Fruit fly (Drosophila melanogaster) whole organism, embryonic: ENCODE measurements around the gene CG43346.

Experiments used
- Atf6 ChIP-seq: fragments of 200-800 bp; sonication (Bioruptor generic); IDR thresholded peaks from 2 replicates; pipeline ENCODE4 v1.3.6; 2022; ENCODE audit warnings: missing biosample characterization, missing genetic modification characterization
- Awh ChIP-seq: fragments of 200-800 bp; sonication (Bioruptor generic); IDR thresholded peaks from 2 replicates; pipeline ENCODE4, ENCODE4 v1.3.6; 2022; ENCODE audit warnings: missing biosample characterization, missing genetic modification characterization
- Bgb ChIP-seq: fragments of 200-800 bp; sonication (Bioruptor generic); IDR thresholded peaks from 2 replicates; pipeline ENCODE4 v1.3.6; 2022; ENCODE audit warnings: missing biosample characterization, missing genetic modification characterization; ENCODE audit not compliant: partially characterized antibody
- CG10209 ChIP-seq: fragments of 200-800 bp; sonication (Bioruptor generic); optimal IDR thresholded peaks from 3 replicates; lab custom pipeline; 2017; ENCODE audit warnings: missing biosample characterization, mild to moderate bottlenecking, missing genetic modification characterization, missing genetic modification reagents
- CG1024 ChIP-seq: fragments of 200-800 bp; sonication (Bioruptor generic); IDR thresholded peaks from 2 replicates; pipeline ENCODE4 v1.3.6; 2022; ENCODE audit warnings: missing biosample characterization, missing genetic modification characterization
- CG10366 ChIP-seq: fragments of 200-800 bp; sonication (Bioruptor generic); IDR thresholded peaks from 2 replicates; pipeline ENCODE4 v1.3.6; 2022; ENCODE audit warnings: missing biosample characterization, missing genetic modification characterization
- CG11247 ChIP-seq: fragments of 200-800 bp; sonication (Bioruptor generic); IDR thresholded peaks from 2 replicates; pipeline ENCODE4 v1.3.6; 2022; ENCODE audit warnings: missing biosample characterization, missing genetic modification characterization
- CG12071 ChIP-seq: fragments of 200-800 bp; sonication (Bioruptor generic); optimal IDR thresholded peaks from 3 replicates; lab custom pipeline; 2018; ENCODE audit warnings: missing biosample characterization, mild to moderate bottlenecking, missing genetic modification characterization
- CG12236 ChIP-seq: fragments of 200-800 bp; sonication (Bioruptor generic); optimal IDR thresholded peaks from 2 replicates; lab custom pipeline; 2016; ENCODE audit warnings: missing biosample characterization, missing genetic modification characterization
- CG13296 ChIP-seq: fragments of 200-800 bp; sonication (Bioruptor generic); optimal IDR thresholded peaks from 3 replicates; lab custom pipeline; 2018; ENCODE audit warnings: missing biosample characterization, mild to moderate bottlenecking, missing genetic modification characterization
- CG15601 ChIP-seq: fragments of 200-800 bp; sonication (Bioruptor generic); optimal IDR thresholded peaks from 3 replicates; lab custom pipeline; 2019; ENCODE audit warnings: missing biosample characterization, mild to moderate bottlenecking, missing genetic modification characterization, moderate library complexity
- CG1647 ChIP-seq: fragments of 200-800 bp; sonication (Bioruptor generic); optimal IDR thresholded peaks from 3 replicates; lab custom pipeline; 2016; ENCODE audit warnings: missing biosample characterization, missing genetic modification characterization
- CG17328 ChIP-seq: fragments of 200-800 bp; sonication (Bioruptor generic); IDR thresholded peaks from 2 replicates; pipeline ENCODE4 v1.3.6; 2022; ENCODE audit warnings: missing biosample characterization, missing genetic modification characterization
- CG2889 ChIP-seq: fragments of 200-800 bp; sonication (Bioruptor generic); IDR thresholded peaks from 3 replicates; pipeline ENCODE4 v1.3.6; 2022; ENCODE audit warnings: missing biosample characterization, missing genetic modification characterization
- CG30020 ChIP-seq: fragments of 200-800 bp; optimal IDR thresholded peaks from 2 replicates; lab custom pipeline; 2019; ENCODE audit warnings: missing biosample characterization, mild to moderate bottlenecking, missing genetic modification characterization, moderate library complexity
- CG32532 ChIP-seq: fragments of 200-800 bp; sonication (Bioruptor generic); IDR thresholded peaks from 2 replicates; pipeline ENCODE4 v1.3.6; 2022; ENCODE audit warnings: missing biosample characterization, missing genetic modification characterization
- CG33213 ChIP-seq: fragments of 200-800 bp; sonication (Bioruptor generic); optimal IDR thresholded peaks from 3 replicates; lab custom pipeline; 2016; ENCODE audit warnings: missing biosample characterization, missing genetic modification characterization
- CG4282 ChIP-seq: fragments of 200-800 bp; sonication (Bioruptor generic); optimal IDR thresholded peaks from 2 replicates; lab custom pipeline; 2016; ENCODE audit warnings: missing biosample characterization, missing genetic modification characterization
- CG5245 ChIP-seq: fragments of 200-800 bp; sonication (Bioruptor generic); optimal IDR thresholded peaks from 3 replicates; lab custom pipeline; 2016; ENCODE audit warnings: missing biosample characterization, missing genetic modification characterization
- CG7786 ChIP-seq: fragments of 200-800 bp; sonication (Bioruptor generic); optimal IDR thresholded peaks from 2 replicates; lab custom pipeline; 2016; ENCODE audit warnings: missing biosample characterization, missing genetic modification characterization
- CG9437 ChIP-seq: fragments of 200-800 bp; sonication (Bioruptor generic); optimal IDR thresholded peaks from 2 replicates; lab custom pipeline; 2018; ENCODE audit warnings: missing biosample characterization, mild to moderate bottlenecking, missing genetic modification characterization
- CG9817 ChIP-seq: fragments of 200-800 bp; sonication (Bioruptor generic); optimal IDR thresholded peaks from 2 replicates; lab custom pipeline; 2018; ENCODE audit warnings: missing biosample characterization, mild to moderate bottlenecking, missing genetic modification characterization, moderate library complexity
- CHES-1-like ChIP-seq: fragments of 200-800 bp; sonication (Bioruptor generic); optimal IDR thresholded peaks from 2 replicates; lab custom pipeline; 2016; ENCODE audit warnings: missing biosample characterization, missing genetic modification characterization
- Camta ChIP-seq: fragments of 200-800 bp; sonication (Bioruptor generic); optimal IDR thresholded peaks from 2 replicates; lab custom pipeline; 2016; ENCODE audit warnings: missing biosample characterization, missing genetic modification characterization
- ERR ChIP-seq: fragments of 200-800 bp; sonication (Bioruptor generic); optimal IDR thresholded peaks from 2 replicates; lab custom pipeline; 2016; ENCODE audit warnings: missing biosample characterization, missing genetic modification characterization
- Elba2 ChIP-seq: fragments of 200-800 bp; sonication (Bioruptor generic); optimal IDR thresholded peaks from 3 replicates; lab custom pipeline; 2016; ENCODE audit warnings: missing biosample characterization, missing genetic modification characterization
- Fer3 ChIP-seq: fragments of 200-800 bp; sonication (Bioruptor generic); optimal IDR thresholded peaks from 2 replicates; lab custom pipeline; 2018; ENCODE audit warnings: missing biosample characterization, mild to moderate bottlenecking, missing genetic modification characterization, moderate library complexity
- HHEX ChIP-seq: fragments of 200-800 bp; sonication (Bioruptor generic); optimal IDR thresholded peaks from 3 replicates; lab custom pipeline; 2017; ENCODE audit warnings: missing biosample characterization, mild to moderate bottlenecking, missing genetic modification characterization, missing genetic modification reagents
- HLH54F ChIP-seq: fragments of 200-800 bp; sonication (Bioruptor generic); optimal IDR thresholded peaks from 3 replicates; lab custom pipeline; 2016; ENCODE audit warnings: missing biosample characterization, missing genetic modification characterization
- Hr51 ChIP-seq, 2 experiments: fragments of 200-800 bp; sonication (Bioruptor generic); optimal IDR thresholded peaks; 2 replicates in 1 of 2; 3 replicates in 1 of 2; lab custom pipeline; 2016 to 2018; ENCODE audit warnings: missing biosample characterization in 2 of 2, missing genetic modification characterization in 2 of 2, mild to moderate bottlenecking in 1 of 2, moderate library complexity in 1 of 2
- Mad ChIP-seq: fragments of 200-800 bp; sonication (Bioruptor generic); optimal IDR thresholded peaks from 2 replicates; lab custom pipeline; 2016; ENCODE audit warnings: missing biosample characterization, missing genetic modification characterization
- NC2α ChIP-seq: fragments of 200-800 bp; sonication (Bioruptor generic); optimal IDR thresholded peaks from 2 replicates; lab custom pipeline; 2016; ENCODE audit warnings: missing biosample characterization, missing genetic modification characterization
- Rx ChIP-seq: fragments of 200-800 bp; sonication (Bioruptor generic); IDR thresholded peaks from 2 replicates; pipeline ENCODE4 v1.3.6; 2022; ENCODE audit warnings: missing biosample characterization, missing genetic modification characterization
- ac ChIP-seq: fragments of 200-800 bp; sonication (Bioruptor generic); optimal IDR thresholded peaks from 3 replicates; lab custom pipeline; 2017; ENCODE audit warnings: missing biosample characterization, mild to moderate bottlenecking, missing genetic modification characterization
- ato ChIP-seq: fragments of 200-800 bp; sonication (Bioruptor generic); IDR thresholded peaks from 2 replicates; pipeline ENCODE4 v1.3.6; 2022; ENCODE audit warnings: missing biosample characterization, missing genetic modification characterization; ENCODE audit not compliant: partially characterized antibody
- btn ChIP-seq: fragments of 200-800 bp; sonication (Bioruptor generic); optimal IDR thresholded peaks from 2 replicates; lab custom pipeline; 2016; ENCODE audit warnings: missing biosample characterization, missing genetic modification characterization
- chif ChIP-seq, 2 experiments: fragments of 200-800 bp; sonication (Bioruptor generic); optimal IDR thresholded peaks; 3 replicates each; lab custom pipeline; 2016; ENCODE audit warnings: missing biosample characterization in 2 of 2, missing genetic modification characterization in 2 of 2
- hbn ChIP-seq: fragments of 200-800 bp; sonication (Bioruptor generic); IDR thresholded peaks from 2 replicates; pipeline ENCODE4 v1.3.6; 2022; ENCODE audit warnings: missing biosample characterization, missing genetic modification characterization; ENCODE audit not compliant: partially characterized antibody
- hkb ChIP-seq, 2 experiments: fragments of 200-800 bp in 1 of 2; fragments of >200 bp in 1 of 2; sonication (Bioruptor generic) in 1 of 2; IDR thresholded peaks in 1 of 2; optimal IDR thresholded peaks in 1 of 2; 2 replicates each; pipeline versions ENCODE4 v1.3.6 to Lab custom; 2017 to 2022; ENCODE audit warnings: missing biosample characterization in 1 of 2, missing genetic modification characterization in 1 of 2
- lab ChIP-seq: fragments of 200-800 bp; sonication (Bioruptor generic); optimal IDR thresholded peaks from 3 replicates; lab custom pipeline; 2017; ENCODE audit warnings: missing biosample characterization, missing genetic modification characterization, mild to moderate bottlenecking, moderate library complexity, missing genetic modification reagents
- lbe ChIP-seq: fragments of 200-800 bp; sonication (Bioruptor generic); optimal IDR thresholded peaks from 2 replicates; lab custom pipeline; 2016; ENCODE audit warnings: missing biosample characterization, mild to moderate bottlenecking, missing genetic modification characterization
- mam ChIP-seq: fragments of 200-800 bp; sonication (Bioruptor generic); optimal IDR thresholded peaks from 3 replicates; lab custom pipeline; 2016; ENCODE audit warnings: missing biosample characterization, missing genetic modification characterization
- pfk ChIP-seq: fragments of 200-800 bp; sonication (Bioruptor generic); optimal IDR thresholded peaks from 2 replicates; lab custom pipeline; 2018; ENCODE audit warnings: missing biosample characterization, mild to moderate bottlenecking, missing genetic modification characterization, moderate library complexity
- ro ChIP-seq: fragments of 200-800 bp; sonication (Bioruptor generic); IDR thresholded peaks from 2 replicates; pipeline ENCODE4 v1.3.6; 2022; ENCODE audit warnings: missing biosample characterization, missing genetic modification characterization
- sc ChIP-seq, 3 experiments: fragments of >200 bp in 2 of 3; fragments of 200-800 bp in 1 of 3; sonication (Bioruptor generic) in 1 of 3; optimal IDR thresholded peaks; 2 replicates in 2 of 3; 3 replicates in 1 of 3; lab custom pipeline; 2017; ENCODE audit warnings: mild to moderate bottlenecking in 1 of 3, missing biosample characterization in 1 of 3, missing genetic modification characterization in 1 of 3, missing genetic modification reagents in 1 of 3
- sens ChIP-seq: fragments of 200-800 bp; sonication (Bioruptor generic); peaks from one replicate; lab custom pipeline; 2016; ENCODE audit warnings: missing biosample characterization, missing genetic modification characterization
- trem ChIP-seq: fragments of 200-800 bp; optimal IDR thresholded peaks from 3 replicates; lab custom pipeline; 2019; ENCODE audit warnings: missing biosample characterization, mild to moderate bottlenecking, missing genetic modification characterization, moderate library complexity
- tup ChIP-seq: fragments of 200-800 bp; sonication (Bioruptor generic); optimal IDR thresholded peaks from 2 replicates; lab custom pipeline; 2016; ENCODE audit warnings: missing biosample characterization, mild to moderate bottlenecking, missing genetic modification characterization, moderate library complexity
- zen2 ChIP-seq: fragments of 200-800 bp; sonication (Bioruptor generic); IDR thresholded peaks from 3 replicates; pipeline ENCODE4 v1.3.6; 2022; ENCODE audit warnings: missing biosample characterization, missing genetic modification characterization; ENCODE audit not compliant: partially characterized antibody

CG43346 gene

dm6 chr2L:21214961-21215362 lies 46.6 kb upstream of the CG43346 start:
- TF ChIP-seq hkb (optimal IDR thresholded peaks at IDR 0.05; lab: Kevin White, UChicago) = no peak
- TF ChIP-seq hkb (GFP tag; IDR thresholded peaks at IDR 0.05; lab: Robert Waterston, UW) = peak; percentile 43
- no peak; the same call in none of the 2 replicates for TF ChIP-seq CG32532 (GFP tag; lab: Robert Waterston, UW)
- peak; percentile 0 for TF ChIP-seq ac (GFP tag; lab: Kevin White, UChicago)
- 0 out of 3 replicates have a peak, but pooled peaks have one; percentile 36 for TF ChIP-seq CG2889
- no peak for TF ChIP-seq hbn (GFP tag; lab: Robert Waterston, UW)
- no peak for TF ChIP-seq sc (optimal IDR thresholded peaks at IDR 0.05; lab: Kevin White, UChicago)
- no peak for TF ChIP-seq sc (GFP tag; optimal IDR thresholded peaks at IDR 0.05; lab: Kevin White, UChicago)
- TF ChIP-seq Bgb (GFP tag; lab: Robert Waterston, UW) = peak; percentile 78
- TF ChIP-seq CG15601 (tag; lab: Kevin White, UChicago) = peak; percentile 19
- TF ChIP-seq btn (GFP tag; lab: Kevin White, UChicago) = peak; percentile 12
- TF ChIP-seq chif (GFP tag; optimal IDR thresholded peaks at IDR 0.05; lab: Kevin White, UChicago) = peak; percentile 3 to 54
- TF ChIP-seq CG9817 (tag; lab: Kevin White, UChicago) = peak; percentile 8
- TF ChIP-seq CG7786 (GFP tag; lab: Kevin White, UChicago) = peak; percentile 34
- peak; percentile 20; the same call in 1 of the 2 replicates for TF ChIP-seq Awh (GFP tag; lab: Robert Waterston, UW)
- TF ChIP-seq CG10209 = peak; percentile 53
- peak; percentile 42; the same call in 1 of the 2 replicates for TF ChIP-seq CG1024 (GFP tag; lab: Robert Waterston, UW)
- no peak for TF ChIP-seq tup (GFP tag; lab: Kevin White, UChicago)
- TF ChIP-seq Hr51 (GFP tag; optimal IDR thresholded peaks at IDR 0.05; lab: Kevin White, UChicago) = peak in 1 of 2 experiments; percentile 65
- TF ChIP-seq ro (GFP tag; lab: Robert Waterston, UW) = 0 out of 2 replicates have a peak, but pooled peaks have one; percentile 25
- no peak for TF ChIP-seq CG12236 (GFP tag; lab: Kevin White, UChicago)
- peak; percentile 11 for TF ChIP-seq Fer3
- TF ChIP-seq mam (GFP tag; lab: Kevin White, UChicago) = peak; percentile 19
- peak; percentile 46; the same call in 1 of the 3 replicates for TF ChIP-seq zen2 (GFP tag; lab: Robert Waterston, UW)
- TF ChIP-seq sens (GFP tag; lab: Kevin White, UChicago) = peak; percentile 75
- peak; percentile 60 for TF ChIP-seq HLH54F (GFP tag; lab: Kevin White, UChicago)
- peak; percentile 37 for TF ChIP-seq Elba2 (GFP tag; lab: Kevin White, UChicago)
- TF ChIP-seq CG4282 (GFP tag; lab: Kevin White, UChicago) = peak; percentile 24
- TF ChIP-seq Atf6 (GFP tag; lab: Robert Waterston, UW) = peak; percentile 27
- 0 out of 2 replicates have a peak, but pooled peaks have one; percentile 52 for TF ChIP-seq ato
- no peak for TF ChIP-seq CG30020
- TF ChIP-seq lab (GFP tag; lab: Kevin White, UChicago) = peak; percentile 63
- peak; percentile 35 for TF ChIP-seq HHEX (GFP tag; lab: Kevin White, UChicago)
- TF ChIP-seq CG9437 (GFP tag; lab: Kevin White, UChicago) = no peak
- TF ChIP-seq CG5245 (GFP tag; lab: Kevin White, UChicago) = peak; percentile 62
- peak; percentile 34 for TF ChIP-seq Camta (GFP tag; lab: Kevin White, UChicago)
- peak; percentile 23 for TF ChIP-seq NC2α
- TF ChIP-seq ERR = peak; percentile 24
- peak; percentile 49; the same call in 1 of the 2 replicates for TF ChIP-seq CG11247 (GFP tag; lab: Robert Waterston, UW)
- TF ChIP-seq CHES-1-like (GFP tag; lab: Kevin White, UChicago) = peak; percentile 40
- peak; percentile 71 for TF ChIP-seq CG33213 (GFP tag; lab: Kevin White, UChicago)
- TF ChIP-seq CG10366 (GFP tag; lab: Robert Waterston, UW) = no peak
- TF ChIP-seq CG17328 (GFP tag; lab: Robert Waterston, UW) = peak; percentile 57
- no peak for TF ChIP-seq CG13296 (GFP tag; lab: Kevin White, UChicago)
- no peak for TF ChIP-seq trem
- no peak for TF ChIP-seq CG12071 (GFP tag; lab: Kevin White, UChicago)
- peak; percentile 54 for TF ChIP-seq CG1647 (GFP tag; lab: Kevin White, UChicago)
- TF ChIP-seq lbe (GFP tag; lab: Kevin White, UChicago) = peak; percentile 38
- peak; percentile 28 for TF ChIP-seq pfk (GFP tag; lab: Kevin White, UChicago)
- no peak for TF ChIP-seq Rx (GFP tag; lab: Robert Waterston, UW)
- TF ChIP-seq Mad (GFP tag; lab: Kevin White, UChicago) = peak; percentile 49
